Worm (Caenorhabditis elegans) whole organism, early embryonic: ENCODE data around the gene icd-1.

Experiments
- B0310.2 ChIP-seq: sonication (generic microtip); optimal IDR thresholded peaks from 2 replicates; lab custom pipeline; 2016; ENCODE audit warnings: mild to moderate bottlenecking, missing genetic modification characterization, missing compliant biosample characterization
- F13C5.2 ChIP-seq: sonication (generic microtip); optimal IDR thresholded peaks from 2 replicates; lab custom pipeline; 2017; ENCODE audit warnings: mild to moderate bottlenecking, missing genetic modification characterization, inconsistent platforms, missing compliant biosample characterization
- aly-1 ChIP-seq: sonication (generic microtip); optimal IDR thresholded peaks from 2 replicates; lab custom pipeline; 2016; ENCODE audit warnings: missing genetic modification characterization, missing compliant biosample characterization
- ama-1 ChIP-seq: fragments of 150-350 bp; optimal IDR thresholded peaks from 2 replicates; lab custom pipeline; 2014
- ceh-13 ChIP-seq: fragments of 200-800 bp; sonication (Bioruptor generic); optimal IDR thresholded peaks from 2 replicates; lab custom pipeline; 2018; ENCODE audit warnings: mild to moderate bottlenecking, missing genetic modification characterization, missing compliant biosample characterization
- ceh-36 ChIP-seq: sonication (generic microtip); optimal IDR thresholded peaks from 2 replicates; lab custom pipeline; 2016; ENCODE audit warnings: missing genetic modification characterization, inconsistent platforms, missing compliant biosample characterization
- ets-7 ChIP-seq: sonication (generic microtip); optimal IDR thresholded peaks from 2 replicates; lab custom pipeline; 2016; ENCODE audit warnings: missing genotype, missing genetic modification characterization, missing compliant biosample characterization
- flt-1 ChIP-seq: fragments of 200-800 bp; sonication (Bioruptor generic); IDR thresholded peaks from 2 replicates; pipeline ENCODE4 v1.3.6; 2022; ENCODE audit warnings: missing genetic modification characterization, missing compliant biosample characterization
- hmbx-1 ChIP-seq: sonication (generic microtip); optimal IDR thresholded peaks from 2 replicates; lab custom pipeline; 2016; ENCODE audit warnings: mild to moderate bottlenecking, missing genetic modification characterization, missing compliant biosample characterization
- hmg-4 ChIP-seq: fragments of 200-800 bp; sonication (Bioruptor generic); optimal IDR thresholded peaks from 2 replicates; lab custom pipeline; 2018; ENCODE audit warnings: mild to moderate bottlenecking, missing genetic modification characterization, missing compliant biosample characterization
- hnd-1 ChIP-seq: sonication (generic microtip); optimal IDR thresholded peaks from 2 replicates; lab custom pipeline; 2016; ENCODE audit warnings: missing genetic modification characterization, missing compliant biosample characterization
- pes-1 ChIP-seq: fragments of 200-800 bp; sonication (Bioruptor generic); IDR thresholded peaks from 2 replicates; pipeline ENCODE4 v1.3.6; 2022; ENCODE audit warnings: missing genetic modification reagents, missing genetic modification characterization, missing compliant biosample characterization
- scrt-1 ChIP-seq: fragments of 200-800 bp; sonication (Bioruptor generic); IDR thresholded peaks from 2 replicates; pipeline ENCODE4 v1.3.6; 2022; ENCODE audit warnings: missing genetic modification characterization, missing compliant biosample characterization
- sea-1 ChIP-seq: fragments of 200-800 bp; sonication (Bioruptor generic); conservative IDR thresholded peaks from 2 replicates; pipeline ENCODE4 v1.3.6; 2022; ENCODE audit warnings: missing genetic modification characterization, missing compliant biosample characterization
- tbx-11 ChIP-seq: fragments of 200-800 bp; sonication (Bioruptor generic); IDR thresholded peaks from 2 replicates; pipeline ENCODE4 v1.3.6; 2022; ENCODE audit warnings: missing genetic modification characterization, missing compliant biosample characterization
- tbx-37 ChIP-seq: fragments of 200-800 bp; sonication (Bioruptor generic); conservative IDR thresholded peaks from 2 replicates; pipeline ENCODE4 v1.3.6; 2022; ENCODE audit warnings: missing genetic modification reagents, missing genetic modification characterization, missing compliant biosample characterization
- tra-4 ChIP-seq: sonication (generic microtip); optimal IDR thresholded peaks from 2 replicates; lab custom pipeline; 2017; ENCODE audit warnings: missing genetic modification characterization, missing compliant biosample characterization

icd-1 gene

DNA sequence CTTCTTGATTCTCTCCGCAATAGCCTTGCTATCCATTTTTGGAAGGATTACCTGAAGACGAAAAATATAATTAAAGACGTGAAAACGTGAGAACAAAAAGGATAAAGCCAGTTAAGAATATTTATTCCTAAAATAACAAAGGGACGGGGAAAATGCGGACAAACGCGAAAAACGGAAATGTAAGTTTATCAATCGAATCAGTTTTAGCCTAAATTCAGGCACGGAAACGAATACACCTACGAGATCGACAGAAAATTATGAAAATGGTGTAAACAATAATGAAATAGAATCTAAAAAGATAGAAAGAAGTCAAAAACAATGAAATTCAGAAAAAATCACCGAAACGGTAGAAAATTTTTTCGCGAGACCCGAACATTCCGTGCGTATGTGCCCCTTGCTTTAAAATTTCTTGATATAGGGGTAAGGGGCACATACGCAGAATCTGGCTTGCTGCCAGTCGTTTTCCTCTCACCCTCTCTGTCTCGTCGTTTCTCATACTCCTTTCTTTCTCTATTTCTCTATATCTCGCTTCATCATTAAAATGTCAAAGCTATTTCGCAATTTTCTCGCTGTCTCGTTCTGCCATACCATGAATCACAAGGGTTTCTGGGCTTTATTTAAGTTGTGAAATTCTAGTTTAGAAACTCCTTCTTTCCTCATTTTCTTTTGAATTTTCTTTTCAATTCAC, at the start of gene icd-1:
Gene icd-1 (minus strand): TSS at position 51 of the 688 bp plus-strand sequence.
- TF ChIP-seq ets-7 (tag; lab: Kevin White, UChicago) = peak; percentile 25
- TF ChIP-seq hmg-4 (GFP tag; lab: Kevin White, UChicago) = peak; percentile 1
- TF ChIP-seq tbx-37 = no peak
- TF ChIP-seq F13C5.2 = peak; percentile 72

DNA sequence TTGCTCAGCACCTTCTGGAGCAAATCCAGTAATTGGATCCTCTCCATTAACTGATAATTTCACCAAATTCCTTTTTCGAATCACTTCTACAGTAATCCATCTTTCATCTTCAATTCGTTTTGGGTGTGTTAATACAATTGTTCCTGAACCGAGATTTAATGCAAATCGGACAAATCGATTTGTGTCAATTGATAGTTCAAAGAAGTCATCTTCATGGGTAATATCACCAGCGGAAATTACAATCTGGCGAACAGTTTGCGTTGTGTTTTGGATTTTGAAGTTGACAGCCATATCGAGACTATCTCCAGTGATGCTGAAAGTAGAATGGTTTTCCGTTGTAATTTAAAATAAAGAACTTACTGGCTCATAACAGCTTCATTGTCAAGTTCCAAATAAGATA, 49.4 kb upstream of the icd-1 start:
- no peak for TF ChIP-seq hmg-4 (GFP tag; lab: Kevin White, UChicago)
- TF ChIP-seq pes-1 (GFP tag; lab: Robert Waterston, UW) = no peak
- no peak for TF ChIP-seq aly-1 (tag; lab: Kevin White, UChicago)
- no peak for TF ChIP-seq sea-1 (GFP tag; lab: Robert Waterston, UW)
- no peak for TF ChIP-seq ceh-13
- TF ChIP-seq ets-7 (tag; lab: Kevin White, UChicago) = no peak
- TF ChIP-seq tbx-11 (GFP tag; lab: Robert Waterston, UW) = no peak
- no peak for TF ChIP-seq hnd-1
- TF ChIP-seq tbx-37 = no peak
- TF ChIP-seq hmbx-1 (tag; lab: Kevin White, UChicago) = no peak
- no peak for TF ChIP-seq ceh-36 (tag; lab: Kevin White, UChicago)
- no peak for TF ChIP-seq flt-1 (GFP tag; lab: Robert Waterston, UW)
- TF ChIP-seq tra-4 (tag; lab: Kevin White, UChicago) = no peak
- no peak for TF ChIP-seq ama-1 (lab: Kevin White, UChicago)

DNA sequence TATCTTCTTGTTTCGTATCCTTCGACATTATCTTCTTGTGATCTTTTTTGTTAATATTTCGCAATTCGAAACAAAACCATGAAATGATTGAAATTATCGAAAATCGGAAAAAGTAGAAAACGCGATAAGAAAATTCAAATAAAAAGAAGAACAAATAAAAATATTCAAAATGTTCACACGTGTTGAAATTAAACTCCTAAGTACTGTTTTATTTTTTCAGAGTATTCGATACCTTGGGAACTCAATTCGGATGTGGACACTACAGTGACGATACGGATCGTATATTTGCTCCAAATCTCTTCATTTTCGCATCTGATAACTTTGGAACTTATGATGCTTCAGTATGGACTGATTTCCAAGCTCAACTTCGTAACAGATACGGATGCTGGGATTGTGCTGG, 47.7 kb upstream of the icd-1 start, which contains the start of gene T19D12.5:
Gene T19D12.5 (minus strand): TSS at position 101 of the 400 bp plus-strand sequence.
- TF ChIP-seq F13C5.2 (no peak), pes-1 (GFP tag; lab: Robert Waterston, UW) (no peak), aly-1 (tag; lab: Kevin White, UChicago) (no peak), ets-7 (tag; lab: Kevin White, UChicago) (no peak), sea-1 (GFP tag; lab: Robert Waterston, UW) (no peak), ceh-36 (tag; lab: Kevin White, UChicago) (no peak), hmg-4 (GFP tag; lab: Kevin White, UChicago) (no peak), ama-1 (lab: Kevin White, UChicago) (no peak), ceh-13 (no peak), tra-4 (tag; lab: Kevin White, UChicago) (no peak), B0310.2 (tag; lab: Kevin White, UChicago) (no peak), tbx-37 (no peak), tbx-11 (GFP tag; lab: Robert Waterston, UW) (no peak), scrt-1 (no peak), hnd-1 (no peak), hmbx-1 (tag; lab: Kevin White, UChicago) (no peak)

DNA sequence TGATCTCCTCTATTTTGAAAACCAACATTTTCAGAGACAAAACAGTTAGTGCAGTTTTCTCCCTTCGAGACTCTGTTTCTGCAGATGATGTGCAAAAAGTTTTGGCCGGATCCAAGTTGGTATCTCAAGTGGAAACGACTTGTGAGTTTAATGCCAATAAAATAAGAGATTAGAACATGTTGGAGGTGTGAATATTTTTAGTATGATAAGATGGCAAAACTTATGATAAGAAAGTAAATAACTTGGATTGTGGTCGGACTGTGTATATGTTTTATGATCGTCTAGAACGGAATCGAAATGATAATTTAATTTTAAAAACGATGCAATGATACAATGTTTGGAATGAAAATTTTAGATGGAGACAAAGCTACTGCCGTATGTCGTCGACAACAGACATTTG, 43.5 kb upstream of the icd-1 start:
- TF ChIP-seq tbx-37 (no peak), flt-1 (GFP tag; lab: Robert Waterston, UW) (no peak)

DNA sequence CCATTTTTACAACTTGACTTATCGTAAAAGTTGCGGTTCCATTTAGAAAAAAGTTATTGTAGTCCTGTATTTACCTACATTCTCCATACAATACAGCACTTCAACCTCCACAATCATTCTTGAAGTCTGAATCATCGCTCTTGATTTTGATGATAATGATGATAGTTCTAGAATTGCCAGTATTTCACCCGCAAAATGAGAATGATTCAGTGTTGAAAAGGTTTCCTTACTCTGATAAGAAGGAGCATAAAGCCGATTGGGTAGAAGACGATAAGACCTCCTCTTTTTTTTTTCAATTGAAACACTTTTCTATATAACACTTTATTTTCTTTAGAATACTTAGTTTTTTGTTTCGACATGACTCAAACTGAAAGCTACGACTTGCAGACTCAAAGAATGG, 42.4 kb upstream of the icd-1 start, which contains the start of gene T19D12.4:
Gene T19D12.4 (plus strand): TSS at position 295 of the 400 bp plus-strand sequence.
- no peak for TF ChIP-seq ceh-36 (tag; lab: Kevin White, UChicago)
- TF ChIP-seq F13C5.2 = no peak
- no peak for TF ChIP-seq flt-1 (GFP tag; lab: Robert Waterston, UW)
- no peak for TF ChIP-seq ama-1 (lab: Kevin White, UChicago)
- no peak for TF ChIP-seq ets-7 (tag; lab: Kevin White, UChicago)
- TF ChIP-seq hmg-4 (GFP tag; lab: Kevin White, UChicago) = no peak
- no peak for TF ChIP-seq pes-1 (GFP tag; lab: Robert Waterston, UW)
- no peak for TF ChIP-seq tra-4 (tag; lab: Kevin White, UChicago)
- no peak for TF ChIP-seq tbx-37
- TF ChIP-seq aly-1 (tag; lab: Kevin White, UChicago) = no peak
- no peak for TF ChIP-seq ceh-13
- TF ChIP-seq sea-1 (GFP tag; lab: Robert Waterston, UW) = no peak
- no peak for TF ChIP-seq hnd-1
- TF ChIP-seq B0310.2 (tag; lab: Kevin White, UChicago) = no peak
- TF ChIP-seq tbx-11 (GFP tag; lab: Robert Waterston, UW) = no peak
- no peak for TF ChIP-seq hmbx-1 (tag; lab: Kevin White, UChicago)
- TF ChIP-seq scrt-1 = no peak

ce11 chrII:6629775-6630174, 41.3 kb upstream of the icd-1 start:
- TF ChIP-seq tbx-11 (GFP tag; lab: Robert Waterston, UW) (no peak), ceh-36 (tag; lab: Kevin White, UChicago) (no peak), ets-7 (tag; lab: Kevin White, UChicago) (no peak)

ce11 chrII:6628397-6628796, 39.9 kb upstream of the icd-1 start:
- no peak for TF ChIP-seq ceh-36 (tag; lab: Kevin White, UChicago)
- TF ChIP-seq hnd-1 = no peak
- no peak for TF ChIP-seq tbx-37
- no peak for TF ChIP-seq scrt-1
- TF ChIP-seq pes-1 (GFP tag; lab: Robert Waterston, UW) = no peak
- no peak for TF ChIP-seq aly-1 (tag; lab: Kevin White, UChicago)
- TF ChIP-seq sea-1 (GFP tag; lab: Robert Waterston, UW) = no peak
- no peak for TF ChIP-seq flt-1 (GFP tag; lab: Robert Waterston, UW)
- TF ChIP-seq ets-7 (tag; lab: Kevin White, UChicago) = no peak
- no peak for TF ChIP-seq hmg-4 (GFP tag; lab: Kevin White, UChicago)
- TF ChIP-seq tbx-11 (GFP tag; lab: Robert Waterston, UW) = no peak
- no peak for TF ChIP-seq ama-1 (lab: Kevin White, UChicago)
- no peak for TF ChIP-seq F13C5.2
- no peak for TF ChIP-seq hmbx-1 (tag; lab: Kevin White, UChicago)
- TF ChIP-seq B0310.2 (tag; lab: Kevin White, UChicago) = no peak
- no peak for TF ChIP-seq tra-4 (tag; lab: Kevin White, UChicago)
- TF ChIP-seq ceh-13 = no peak
